Fruit fly (Drosophila melanogaster) whole organism, embryonic: ENCODE results near the gene CG17764.

ENCODE experiments used
- Atf3 ChIP-seq: fragments of 200-800 bp; sonication (Bioruptor generic); optimal IDR thresholded peaks from 3 replicates; lab custom pipeline; 2016; ENCODE audit warnings: missing biosample characterization, missing genetic modification characterization
- Atf6 ChIP-seq: fragments of 200-800 bp; sonication (Bioruptor generic); IDR thresholded peaks from 2 replicates; pipeline ENCODE4 v1.3.6; 2022; ENCODE audit warnings: missing biosample characterization, missing genetic modification characterization
- Bdp1 ChIP-seq: fragments of 200-800 bp; sonication (Bioruptor generic); optimal IDR thresholded peaks from 3 replicates; lab custom pipeline; 2016; ENCODE audit warnings: missing biosample characterization, missing genetic modification characterization
- CG1024 ChIP-seq: fragments of 200-800 bp; sonication (Bioruptor generic); IDR thresholded peaks from 2 replicates; pipeline ENCODE4 v1.3.6; 2022; ENCODE audit warnings: missing biosample characterization, missing genetic modification characterization
- CG11723 ChIP-seq: fragments of 200-800 bp; sonication (Bioruptor generic); optimal IDR thresholded peaks from 2 replicates; lab custom pipeline; 2017; ENCODE audit warnings: missing biosample characterization, mild to moderate bottlenecking, missing genetic modification characterization
- CG12071 ChIP-seq: fragments of 200-800 bp; sonication (Bioruptor generic); optimal IDR thresholded peaks from 3 replicates; lab custom pipeline; 2018; ENCODE audit warnings: missing biosample characterization, mild to moderate bottlenecking, missing genetic modification characterization
- CG15073 ChIP-seq: fragments of 200-800 bp; sonication (Bioruptor generic); optimal IDR thresholded peaks from 2 replicates; lab custom pipeline; 2016; ENCODE audit warnings: missing biosample characterization, missing genetic modification characterization
- CG18476 ChIP-seq: fragments of 200-800 bp; sonication (Bioruptor generic); optimal IDR thresholded peaks from 2 replicates; lab custom pipeline; 2016; ENCODE audit warnings: missing biosample characterization, mild to moderate bottlenecking, missing genetic modification characterization
- CG2116 ChIP-seq: fragments of 200-800 bp; sonication (Bioruptor generic); optimal IDR thresholded peaks from 3 replicates; lab custom pipeline; 2018; ENCODE audit warnings: missing biosample characterization, mild to moderate bottlenecking, missing genetic modification characterization
- CG32532 ChIP-seq: fragments of 200-800 bp; sonication (Bioruptor generic); IDR thresholded peaks from 2 replicates; pipeline ENCODE4 v1.3.6; 2022; ENCODE audit warnings: missing biosample characterization, missing genetic modification characterization
- CG4424 ChIP-seq: fragments of 200-800 bp; sonication (Bioruptor generic); optimal IDR thresholded peaks from 3 replicates; lab custom pipeline; 2016; ENCODE audit warnings: missing biosample characterization, missing genetic modification characterization
- CG4820 ChIP-seq: fragments of 200-800 bp; sonication (Bioruptor generic); optimal IDR thresholded peaks from 3 replicates; lab custom pipeline; 2016; ENCODE audit warnings: missing biosample characterization, missing genetic modification characterization
- CG6689 ChIP-seq: fragments of 200-800 bp; sonication (Bioruptor generic); IDR thresholded peaks from 2 replicates; pipeline ENCODE4 v1.3.6; 2022; ENCODE audit warnings: missing biosample characterization, missing genetic modification characterization
- CG6791 ChIP-seq: fragments of 200-800 bp; sonication (Bioruptor generic); IDR thresholded peaks from 3 replicates; pipeline ENCODE4 v1.3.6; 2022; ENCODE audit warnings: missing biosample characterization, missing genetic modification characterization; ENCODE audit not compliant: partially characterized antibody
- CG7357 ChIP-seq: fragments of 200-800 bp; sonication (Bioruptor generic); IDR thresholded peaks from 3 replicates; pipeline ENCODE4 v1.3.6; 2022; ENCODE audit warnings: missing biosample characterization, missing genetic modification characterization
- CG8765 ChIP-seq: fragments of 200-800 bp; sonication (Bioruptor generic); IDR thresholded peaks from 2 replicates; pipeline ENCODE4 v1.3.6; 2022; ENCODE audit warnings: missing biosample characterization, missing genetic modification characterization
- CTCF ChIP-seq: fragments of 200-800 bp; sonication (Bioruptor generic); optimal IDR thresholded peaks from 2 replicates; lab custom pipeline; 2017; ENCODE audit warnings: missing biosample characterization, mild to moderate bottlenecking, missing genetic modification characterization, moderate library complexity
- Hey ChIP-seq: fragments of 200-800 bp; sonication (Bioruptor generic); optimal IDR thresholded peaks from 3 replicates; lab custom pipeline; 2018; ENCODE audit warnings: missing biosample characterization, mild to moderate bottlenecking, missing genetic modification characterization
- Hr3 ChIP-seq: fragments of 200-800 bp; sonication (Bioruptor generic); optimal IDR thresholded peaks from 3 replicates; lab custom pipeline; 2016; ENCODE audit warnings: missing biosample characterization, missing genetic modification characterization
- Hr39 ChIP-seq: fragments of >200 bp; optimal IDR thresholded peaks from 2 replicates; lab custom pipeline; 2017
- Lhr ChIP-seq: fragments of 200-800 bp; sonication (Bioruptor generic); optimal IDR thresholded peaks from 3 replicates; lab custom pipeline; 2017; ENCODE audit warnings: mild to moderate bottlenecking, missing biosample characterization, missing genetic modification reagents, missing genetic modification characterization
- Med ChIP-seq: fragments of 200-800 bp; sonication (Bioruptor generic); peaks from one replicate; lab custom pipeline; 2016; ENCODE audit warnings: missing biosample characterization, missing genetic modification characterization, mild to moderate bottlenecking, inconsistent platforms, moderate library complexity
- Mes4 ChIP-seq: fragments of 200-800 bp; sonication (Bioruptor generic); optimal IDR thresholded peaks from 2 replicates; lab custom pipeline; 2016; ENCODE audit warnings: missing biosample characterization, missing genetic modification characterization
- Nf-YC ChIP-seq: fragments of 200-800 bp; optimal IDR thresholded peaks from 3 replicates; lab custom pipeline; 2019; ENCODE audit warnings: missing biosample characterization, mild to moderate bottlenecking, missing genetic modification characterization, moderate library complexity
- Optix ChIP-seq: fragments of 200-800 bp; sonication (Bioruptor generic); IDR thresholded peaks from 3 replicates; pipeline ENCODE4 v1.3.6; 2022; ENCODE audit warnings: missing biosample characterization, missing genetic modification characterization
- Rx ChIP-seq: fragments of 200-800 bp; sonication (Bioruptor generic); IDR thresholded peaks from 2 replicates; pipeline ENCODE4 v1.3.6; 2022; ENCODE audit warnings: missing biosample characterization, missing genetic modification characterization
- Tbp ChIP-seq: fragments of >200 bp; optimal IDR thresholded peaks from 2 replicates; lab custom pipeline; 2018; ENCODE audit warnings: missing biosample characterization, missing genetic modification characterization
- al ChIP-seq: fragments of 200-800 bp; sonication (Bioruptor generic); IDR thresholded peaks from 2 replicates; pipeline ENCODE4 v1.3.6; 2022; ENCODE audit warnings: missing biosample characterization, missing genetic modification characterization
- amos ChIP-seq: fragments of 200-800 bp; sonication (Bioruptor generic); IDR thresholded peaks from 2 replicates; pipeline ENCODE4 v1.3.6; 2022; ENCODE audit warnings: missing biosample characterization, missing genetic modification characterization; ENCODE audit not compliant: partially characterized antibody
- az2 ChIP-seq: fragments of 200-800 bp; sonication (Bioruptor generic); optimal IDR thresholded peaks from 3 replicates; lab custom pipeline; 2016; ENCODE audit warnings: missing biosample characterization, missing genetic modification characterization
- br ChIP-seq: fragments of >200 bp; optimal IDR thresholded peaks from 2 replicates; lab custom pipeline; 2017
- btn ChIP-seq: fragments of 200-800 bp; sonication (Bioruptor generic); optimal IDR thresholded peaks from 2 replicates; lab custom pipeline; 2016; ENCODE audit warnings: missing biosample characterization, missing genetic modification characterization
- ci ChIP-seq: fragments of 200-800 bp; sonication (Bioruptor generic); IDR thresholded peaks from 3 replicates; pipeline ENCODE4 v1.3.6; 2022; ENCODE audit warnings: missing biosample characterization, missing genetic modification characterization
- crc ChIP-seq: fragments of 200-800 bp; sonication (Bioruptor generic); optimal IDR thresholded peaks from 2 replicates; lab custom pipeline; 2016; ENCODE audit warnings: missing biosample characterization, missing genetic modification characterization
- gcm ChIP-seq: fragments of 200-800 bp; sonication (Bioruptor generic); optimal IDR thresholded peaks from 2 replicates; lab custom pipeline; 2019; ENCODE audit warnings: missing biosample characterization, mild to moderate bottlenecking, missing genetic modification characterization, moderate library complexity
- grn ChIP-seq: fragments of 200-800 bp; sonication (Bioruptor generic); optimal IDR thresholded peaks from 3 replicates; lab custom pipeline; 2017; ENCODE audit warnings: missing biosample characterization, missing genetic modification characterization
- gt ChIP-seq: fragments of 200-800 bp; sonication (Bioruptor generic); IDR thresholded peaks from 2 replicates; pipeline ENCODE4 v1.3.6; 2022; ENCODE audit warnings: missing biosample characterization, missing genetic modification characterization
- lbe ChIP-seq: fragments of 200-800 bp; sonication (Bioruptor generic); optimal IDR thresholded peaks from 2 replicates; lab custom pipeline; 2016; ENCODE audit warnings: missing biosample characterization, mild to moderate bottlenecking, missing genetic modification characterization
- mirr ChIP-seq: fragments of 200-800 bp; sonication (Bioruptor generic); optimal IDR thresholded peaks from 3 replicates; lab custom pipeline; 2018; ENCODE audit warnings: missing biosample characterization, mild to moderate bottlenecking, missing genetic modification characterization
- nmo ChIP-seq: fragments of 200-800 bp; sonication (Bioruptor generic); optimal IDR thresholded peaks from 2 replicates; lab custom pipeline; 2018; ENCODE audit warnings: missing biosample characterization, mild to moderate bottlenecking, missing genetic modification characterization, moderate library complexity
- odd ChIP-seq: fragments of 200-800 bp; sonication (Bioruptor generic); optimal IDR thresholded peaks from 2 replicates; lab custom pipeline; 2017; ENCODE audit warnings: missing biosample characterization, mild to moderate bottlenecking, missing genetic modification characterization
- onecut ChIP-seq: fragments of 200-800 bp; sonication (Bioruptor generic); IDR thresholded peaks from 2 replicates; pipeline ENCODE4 v1.3.6; 2022; ENCODE audit warnings: missing biosample characterization, missing genetic modification characterization
- psq ChIP-seq: fragments of 200-800 bp; sonication (Bioruptor generic); optimal IDR thresholded peaks from 2 replicates; lab custom pipeline; 2017; ENCODE audit warnings: missing biosample characterization, missing genetic modification characterization
- sob ChIP-seq: fragments of 200-800 bp; sonication (Bioruptor generic); IDR thresholded peaks from 2 replicates; pipeline ENCODE4 v1.3.6; 2022; ENCODE audit warnings: missing biosample characterization, missing genetic modification characterization
- sug ChIP-seq: fragments of 200-800 bp; optimal IDR thresholded peaks from 2 replicates; lab custom pipeline; 2019; ENCODE audit warnings: missing biosample characterization, mild to moderate bottlenecking, missing genetic modification characterization, moderate library complexity
- tin ChIP-seq: fragments of 200-800 bp; sonication (Bioruptor generic); optimal IDR thresholded peaks from 3 replicates; lab custom pipeline; 2016; ENCODE audit warnings: missing biosample characterization, missing genetic modification characterization
- vfl ChIP-seq: fragments of 200-800 bp; sonication (Bioruptor generic); optimal IDR thresholded peaks from 2 replicates; lab custom pipeline; 2016; ENCODE audit warnings: missing biosample characterization, missing genetic modification characterization

The CG17764 gene

dm6 chrX:5300623-5301283 is 6.5 kb downstream of the CG17764 start (continued):
- TF ChIP-seq CG8765 (GFP tag; lab: Robert Waterston, UW) = no peak
- no peak for TF ChIP-seq btn

dm6 chrX:5299957-5300356 is 7.3 kb downstream of the CG17764 start:
- no peak for TF ChIP-seq Rx (GFP tag; lab: Robert Waterston, UW)
- TF ChIP-seq nmo = no peak
- TF ChIP-seq ci (GFP tag; lab: Robert Waterston, UW) = no peak
- peak; percentile 95 for TF ChIP-seq CG4424 (GFP tag; lab: Kevin White, UChicago)
- TF ChIP-seq CG2116 (GFP tag; lab: Kevin White, UChicago) = no peak
- TF ChIP-seq mirr (GFP tag; lab: Kevin White, UChicago) = no peak
- TF ChIP-seq CG4820 (GFP tag; lab: Kevin White, UChicago) = no peak
- TF ChIP-seq, all 482 proteins: peak for 1

dm6 chrX:5295766-5296165 is 11.5 kb downstream of the CG17764 start, which contains the start of gene CG42749:
CG42749 (plus strand) TSS chrX:5296066.
- TF ChIP-seq odd (no peak), gcm (GFP tag; lab: Kevin White, UChicago) (no peak), br (lab: Kevin White, UChicago) (no peak), Mes4 (no peak), grn (GFP tag; lab: Kevin White, UChicago) (no peak), Bdp1 (GFP tag; lab: Kevin White, UChicago) (no peak), psq (no peak), Atf3 (no peak), crc (GFP tag; lab: Kevin White, UChicago) (no peak), CG12071 (GFP tag; lab: Kevin White, UChicago) (no peak), CG6689 (GFP tag; lab: Robert Waterston, UW) (no peak)

dm6 chrX:5293141-5293540 is 14.1 kb downstream of the CG17764 start:
- TF ChIP-seq Hr39 (peak; percentile 85), btn (no peak), Atf6 (GFP tag; lab: Robert Waterston, UW) (no peak)

dm6 chrX:5289692-5290091 is 17.5 kb downstream of the CG17764 start:
- no peak for TF ChIP-seq CG15073 (GFP tag; lab: Kevin White, UChicago)
- TF ChIP-seq al (GFP tag; lab: Robert Waterston, UW) = no peak
- TF ChIP-seq lbe (GFP tag; lab: Kevin White, UChicago) = no peak
- peak; percentile 14; the same call in 1 of the 3 replicates for TF ChIP-seq CG6791 (GFP tag; lab: Robert Waterston, UW)
- TF ChIP-seq vfl = no peak
- peak; percentile 5 for TF ChIP-seq sug (tag; lab: Kevin White, UChicago)
- no peak for TF ChIP-seq az2
- TF ChIP-seq Hey (tag; lab: Kevin White, UChicago) = no peak
- TF ChIP-seq Hr3 (GFP tag; lab: Kevin White, UChicago) = no peak
- TF ChIP-seq Lhr (GFP tag; lab: Kevin White, UChicago) = peak; percentile 7
- no peak for TF ChIP-seq tin (GFP tag; lab: Kevin White, UChicago)
- no peak for TF ChIP-seq CG7357 (GFP tag; lab: Robert Waterston, UW)
- no peak for TF ChIP-seq CG11723 (GFP tag; lab: Kevin White, UChicago)
- no peak for TF ChIP-seq Tbp (GFP tag; lab: Kevin White, UChicago)
- peak; percentile 93 for TF ChIP-seq CTCF (GFP tag; lab: Kevin White, UChicago)
- peak; percentile 55 for TF ChIP-seq CG32532 (GFP tag; lab: Robert Waterston, UW)
- peak; percentile 46 for TF ChIP-seq Med (GFP tag; lab: Kevin White, UChicago)
- no peak for TF ChIP-seq Nf-YC (tag; lab: Kevin White, UChicago)
- no peak for TF ChIP-seq gt
- no peak for TF ChIP-seq CG18476 (GFP tag; lab: Kevin White, UChicago)
- no peak for TF ChIP-seq sob (GFP tag; lab: Robert Waterston, UW)
- no peak for TF ChIP-seq onecut (GFP tag; lab: Robert Waterston, UW)
- TF ChIP-seq Optix = no peak
- TF ChIP-seq CG1024 (GFP tag; lab: Robert Waterston, UW) = no peak; the same call in 1 of the 2 replicates
- peak; percentile 61 for TF ChIP-seq amos (GFP tag; lab: Robert Waterston, UW)
- no peak for TF ChIP-seq CG4820 (GFP tag; lab: Kevin White, UChicago)
